Fruit fly (Drosophila melanogaster) whole organism, adult: Measurements from ENCODE around the gene CG9674.

Experiments used
- CG11617 ChIP-seq: fragments of 200-800 bp; sonication (Bioruptor generic); optimal IDR thresholded peaks from 2 replicates; lab custom pipeline; 2017; ENCODE audit warnings: mild to moderate bottlenecking, missing biosample characterization, missing genetic modification reagents, missing genetic modification characterization
- CG12768 ChIP-seq: fragments of 200-800 bp; sonication (Bioruptor generic); optimal IDR thresholded peaks from 2 replicates; lab custom pipeline; 2017; ENCODE audit warnings: missing biosample characterization, missing genetic modification characterization, mild to moderate bottlenecking, moderate library complexity, missing genetic modification reagents
- CG14711 ChIP-seq: fragments of 200-800 bp; sonication (Bioruptor generic); optimal IDR thresholded peaks from 2 replicates; lab custom pipeline; 2018; ENCODE audit warnings: missing biosample characterization, mild to moderate bottlenecking, missing genetic modification characterization, moderate library complexity
- CG1620 ChIP-seq: fragments of 200-800 bp; sonication (Bioruptor generic); optimal IDR thresholded peaks from 2 replicates; lab custom pipeline; 2016; ENCODE audit warnings: missing biosample characterization, missing genetic modification characterization
- CG33017 ChIP-seq: fragments of 200-800 bp; sonication (Bioruptor generic); optimal IDR thresholded peaks from 2 replicates; lab custom pipeline; 2018; ENCODE audit warnings: missing biosample characterization, mild to moderate bottlenecking, missing genetic modification characterization, moderate library complexity
- CG5204 ChIP-seq: fragments of 200-800 bp; sonication (Bioruptor generic); optimal IDR thresholded peaks from 2 replicates; lab custom pipeline; 2016; ENCODE audit warnings: missing biosample characterization, missing genetic modification characterization
- CG7045 ChIP-seq: fragments of 200-800 bp; sonication (Bioruptor generic); optimal IDR thresholded peaks from 2 replicates; lab custom pipeline; 2017; ENCODE audit warnings: missing biosample characterization, mild to moderate bottlenecking, missing genetic modification characterization
- CG7101 ChIP-seq: fragments of 200-800 bp; sonication (Bioruptor generic); optimal IDR thresholded peaks from 2 replicates; lab custom pipeline; 2018; ENCODE audit warnings: missing biosample characterization, mild to moderate bottlenecking, missing genetic modification characterization, moderate library complexity
- Clk ChIP-seq: fragments of 200-800 bp; sonication (Bioruptor generic); optimal IDR thresholded peaks from 2 replicates; lab custom pipeline; 2017; ENCODE audit warnings: missing biosample characterization, missing genetic modification characterization
- Crg-1 ChIP-seq: fragments of 200-800 bp; sonication (Bioruptor generic); optimal IDR thresholded peaks from 2 replicates; lab custom pipeline; 2016; ENCODE audit warnings: missing biosample characterization, missing genetic modification characterization
- Hr96 ChIP-seq: fragments of 200-800 bp; sonication (Bioruptor generic); optimal IDR thresholded peaks from 2 replicates; lab custom pipeline; 2016; ENCODE audit warnings: missing biosample characterization, missing genetic modification characterization
- Mnt ChIP-seq: fragments of 200-800 bp; sonication (Bioruptor generic); optimal IDR thresholded peaks from 2 replicates; lab custom pipeline; 2016; ENCODE audit warnings: missing biosample characterization, mild to moderate bottlenecking, missing genetic modification characterization
- bab1 ChIP-seq: fragments of 200-800 bp; sonication (Bioruptor generic); optimal IDR thresholded peaks from 3 replicates; lab custom pipeline; 2019; ENCODE audit warnings: missing biosample characterization, mild to moderate bottlenecking, missing genetic modification characterization, moderate library complexity
- cic ChIP-seq: fragments of 200-800 bp; sonication (Bioruptor generic); optimal IDR thresholded peaks from 2 replicates; lab custom pipeline; 2017; ENCODE audit warnings: missing biosample characterization, mild to moderate bottlenecking, missing genetic modification characterization, moderate library complexity
- cnc ChIP-seq, 2 experiments: fragments of >200 bp; optimal IDR thresholded peaks; 2 replicates each; lab custom pipeline; 2017
- kay ChIP-seq: fragments of 200-800 bp; sonication (Bioruptor generic); peaks from one replicate; lab custom pipeline; 2016; ENCODE audit warnings: missing biosample characterization, missing genetic modification characterization, borderline replicate concordance
- ovo ChIP-seq: fragments of 200-800 bp; sonication (Bioruptor generic); optimal IDR thresholded peaks from 2 replicates; lab custom pipeline; 2016; ENCODE audit warnings: missing biosample characterization, missing genetic modification characterization
- pad ChIP-seq: fragments of 200-800 bp; sonication (Bioruptor generic); optimal IDR thresholded peaks from 3 replicates; lab custom pipeline; 2017; ENCODE audit warnings: missing biosample characterization, missing genetic modification characterization, mild to moderate bottlenecking, moderate library complexity, missing genetic modification reagents
- tj ChIP-seq: fragments of 200-800 bp; sonication (Bioruptor generic); optimal IDR thresholded peaks from 3 replicates; lab custom pipeline; 2017; ENCODE audit warnings: missing biosample characterization, mild to moderate bottlenecking, missing genetic modification characterization, moderate library complexity
- toe ChIP-seq: fragments of 200-800 bp; sonication (Bioruptor generic); optimal IDR thresholded peaks from 2 replicates; lab custom pipeline; 2016; ENCODE audit warnings: missing biosample characterization, missing genetic modification characterization

The CG9674 gene

DNA sequence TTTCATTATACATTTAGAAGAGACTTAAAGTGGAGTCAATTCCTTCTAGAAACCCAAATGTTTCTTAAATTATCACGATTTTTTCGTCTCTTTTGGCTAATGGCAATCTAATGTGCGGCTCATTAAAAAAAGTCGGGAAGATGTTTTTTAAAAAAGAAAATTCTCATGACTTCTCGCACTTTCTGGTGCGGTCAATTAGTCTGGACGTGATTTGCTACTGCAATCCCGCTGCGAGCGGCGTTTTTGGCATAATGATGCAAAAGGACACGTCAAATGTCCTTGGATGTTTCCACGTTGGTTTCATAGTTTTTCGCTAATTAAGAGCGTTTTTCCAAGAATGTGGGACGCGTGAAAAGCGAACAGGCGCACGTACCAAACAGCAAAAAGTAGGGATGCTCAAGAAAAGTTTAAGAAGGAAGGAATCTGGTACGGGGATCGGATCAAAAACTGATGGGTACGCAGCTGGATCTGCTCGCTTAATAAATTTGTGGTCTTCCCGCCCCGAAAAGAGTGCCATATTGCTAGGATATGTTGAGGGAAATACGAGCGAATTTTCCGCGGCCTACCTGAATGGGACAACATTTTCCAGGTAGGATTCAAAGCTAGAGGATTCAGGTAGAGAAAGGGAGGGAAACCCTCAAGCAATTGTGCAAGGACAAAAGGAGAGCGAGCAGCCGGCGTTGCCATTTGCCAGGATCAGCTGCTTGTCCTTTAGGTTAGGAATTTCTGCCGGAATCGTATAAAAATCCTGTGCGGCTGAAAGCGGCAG is 34.6 kb downstream of the CG9674 start:
- TF ChIP-seq CG5204 (no peak), tj (GFP tag; lab: Kevin White, UChicago) (no peak)

dm6 chr3L:16769866-16770265 is 37.7 kb downstream of the CG9674 start:
- TF ChIP-seq bab1 (GFP tag; lab: Kevin White, UChicago) (peak; percentile 33), Clk (GFP tag; lab: Kevin White, UChicago) (no peak), CG7101 (no peak), kay (GFP tag; lab: Kevin White, UChicago) (no peak), Hr96 (GFP tag; lab: Kevin White, UChicago) (no peak), cic (no peak)

- TF ChIP-seq CG12768 (GFP tag; lab: Kevin White, UChicago) (no peak), CG33017 (tag; lab: Kevin White, UChicago) (no peak), Hr96 (GFP tag; lab: Kevin White, UChicago) (no peak), bab1 (GFP tag; lab: Kevin White, UChicago) (no peak), cic (no peak), tj (GFP tag; lab: Kevin White, UChicago) (no peak), kay (GFP tag; lab: Kevin White, UChicago) (no peak), Mnt (no peak), CG1620 (GFP tag; lab: Kevin White, UChicago) (no peak), ovo (GFP tag; lab: Kevin White, UChicago) (no peak), CG11617 (GFP tag; lab: Kevin White, UChicago) (no peak), pad (GFP tag; lab: Kevin White, UChicago) (no peak), CG5204 (no peak), cnc (optimal IDR thresholded peaks at IDR 0.05; lab: Kevin White, UChicago) (no peak), CG7101 (no peak)
Observed at dm6 chr3L:16768001-16768652, 39.4 kb downstream of the CG9674 start.

DNA sequence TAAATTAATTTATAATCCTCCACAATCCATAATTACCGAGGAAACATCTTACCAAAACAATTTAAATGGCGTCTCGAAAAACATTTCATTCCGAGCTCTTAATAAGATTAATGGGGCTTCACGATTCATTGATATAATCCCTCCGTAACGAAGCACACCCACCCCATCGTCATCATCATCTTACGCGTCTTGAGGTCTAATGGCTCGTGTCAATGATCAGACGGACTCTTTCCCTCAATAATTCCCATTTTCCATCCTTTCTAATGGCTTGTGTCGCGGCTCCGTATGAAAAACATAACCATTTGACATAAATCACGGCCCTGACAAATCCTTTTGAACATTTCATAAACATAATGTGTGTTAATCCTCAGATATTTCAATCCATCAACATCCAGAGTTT is 40.6 kb downstream of the CG9674 start:
- TF ChIP-seq cnc (optimal IDR thresholded peaks at IDR 0.05; lab: Kevin White, UChicago) (no peak), Mnt (no peak), CG12768 (GFP tag; lab: Kevin White, UChicago) (no peak), kay (GFP tag; lab: Kevin White, UChicago) (no peak), pad (GFP tag; lab: Kevin White, UChicago) (no peak)

- no peak for TF ChIP-seq Mnt
- TF ChIP-seq tj (GFP tag; lab: Kevin White, UChicago): no peak
- peak; percentile 51 for TF ChIP-seq bab1 (GFP tag; lab: Kevin White, UChicago)
- TF ChIP-seq CG7101: peak; percentile 53
- TF ChIP-seq cic: no peak
- no peak for TF ChIP-seq kay (GFP tag; lab: Kevin White, UChicago)
- TF ChIP-seq Crg-1 (GFP tag; lab: Kevin White, UChicago): no peak
- TF ChIP-seq Hr96 (GFP tag; lab: Kevin White, UChicago): no peak
- peak; percentile 52 for TF ChIP-seq CG33017 (tag; lab: Kevin White, UChicago)
- TF ChIP-seq CG7045: peak; percentile 46
- TF ChIP-seq toe (GFP tag; lab: Kevin White, UChicago): no peak
- peak; percentile 86 for TF ChIP-seq pad (GFP tag; lab: Kevin White, UChicago)
- TF ChIP-seq ovo (GFP tag; lab: Kevin White, UChicago): peak; percentile 10
- peak; percentile 28 for TF ChIP-seq CG14711 (tag; lab: Kevin White, UChicago)
- TF ChIP-seq CG1620 (GFP tag; lab: Kevin White, UChicago): no peak
- no peak for TF ChIP-seq cnc (optimal IDR thresholded peaks at IDR 0.05; lab: Kevin White, UChicago)
- TF ChIP-seq CG12768 (GFP tag; lab: Kevin White, UChicago): peak; percentile 27
- no peak for TF ChIP-seq CG11617 (GFP tag; lab: Kevin White, UChicago)
- TF ChIP-seq Clk (GFP tag; lab: Kevin White, UChicago): no peak
- TF ChIP-seq CG5204: no peak
Observed at dm6 chr3L:16765647-16766628, 41.6 kb downstream of the CG9674 start, which contains the start of gene Nrt. Nrt (plus strand) TSS chr3L:16766072.
